Fruit fly (Drosophila melanogaster) whole organism, embryonic: ENCODE data around the gene Slh.

ENCODE experiments used
- Atf-2 ChIP-seq: fragments of 200-800 bp; sonication (Bioruptor generic); optimal IDR thresholded peaks from 2 replicates; lab custom pipeline; 2016; ENCODE audit warnings: missing biosample characterization, missing genetic modification characterization
- Bdp1 ChIP-seq: fragments of 200-800 bp; sonication (Bioruptor generic); optimal IDR thresholded peaks from 3 replicates; lab custom pipeline; 2016; ENCODE audit warnings: missing biosample characterization, missing genetic modification characterization
- CG10147 ChIP-seq: fragments of 200-800 bp; sonication (Bioruptor generic); optimal IDR thresholded peaks from 2 replicates; lab custom pipeline; 2019; ENCODE audit warnings: missing biosample characterization, mild to moderate bottlenecking, missing genetic modification characterization, moderate library complexity
- CG10274 ChIP-seq: fragments of 200-800 bp; sonication (Bioruptor generic); optimal IDR thresholded peaks from 3 replicates; lab custom pipeline; 2017; ENCODE audit warnings: missing biosample characterization, mild to moderate bottlenecking, missing genetic modification characterization
- CG10543 ChIP-seq: fragments of 200-800 bp; sonication (Bioruptor generic); optimal IDR thresholded peaks from 3 replicates; lab custom pipeline; 2017; ENCODE audit warnings: missing biosample characterization, mild to moderate bottlenecking, missing genetic modification characterization, moderate library complexity
- CG10654 ChIP-seq: fragments of 200-800 bp; sonication (Bioruptor generic); optimal IDR thresholded peaks from 2 replicates; lab custom pipeline; 2016; ENCODE audit warnings: missing biosample characterization, missing genetic modification characterization
- CG10959 ChIP-seq: fragments of 200-800 bp; sonication (Bioruptor generic); IDR thresholded peaks from 2 replicates; pipeline ENCODE4 v1.3.6; 2022; ENCODE audit warnings: missing biosample characterization, missing genetic modification characterization
- CG11398 ChIP-seq: fragments of 200-800 bp; sonication (Bioruptor generic); optimal IDR thresholded peaks from 2 replicates; lab custom pipeline; 2016; ENCODE audit warnings: missing biosample characterization, missing genetic modification characterization
- CG11456 ChIP-seq: fragments of 200-800 bp; sonication (Bioruptor generic); IDR thresholded peaks from 3 replicates; pipeline ENCODE4 v1.3.6; 2022; ENCODE audit warnings: missing biosample characterization, missing genetic modification characterization
- CG11696 ChIP-seq: fragments of 200-800 bp; sonication (Bioruptor generic); IDR thresholded peaks from 2 replicates; pipeline ENCODE4 v1.3.6; 2022; ENCODE audit warnings: missing biosample characterization, missing genetic modification characterization
- CG14050 ChIP-seq: fragments of 200-800 bp; sonication (Bioruptor generic); IDR thresholded peaks from 3 replicates; pipeline ENCODE4 v1.3.6; 2022; ENCODE audit warnings: missing biosample characterization, missing genetic modification characterization
- CG15073 ChIP-seq: fragments of 200-800 bp; sonication (Bioruptor generic); optimal IDR thresholded peaks from 2 replicates; lab custom pipeline; 2016; ENCODE audit warnings: missing biosample characterization, missing genetic modification characterization
- CG1602 ChIP-seq: fragments of 200-800 bp; sonication (Bioruptor generic); optimal IDR thresholded peaks from 3 replicates; lab custom pipeline; 2016; ENCODE audit warnings: missing biosample characterization, missing genetic modification characterization
- CG16815 ChIP-seq: fragments of 200-800 bp; sonication (Bioruptor generic); optimal IDR thresholded peaks from 3 replicates; lab custom pipeline; 2017; ENCODE audit warnings: missing biosample characterization, mild to moderate bottlenecking, missing genetic modification characterization
- CG17612 ChIP-seq: fragments of 200-800 bp; sonication (Bioruptor generic); IDR thresholded peaks from 2 replicates; pipeline ENCODE4 v1.3.6; 2022; ENCODE audit warnings: missing biosample characterization, missing genetic modification characterization
- CG2678 ChIP-seq: fragments of 200-800 bp; sonication (Bioruptor generic); optimal IDR thresholded peaks from 3 replicates; lab custom pipeline; 2019; ENCODE audit warnings: missing biosample characterization, mild to moderate bottlenecking, missing genetic modification characterization, moderate library complexity
- CG32532 ChIP-seq: fragments of 200-800 bp; sonication (Bioruptor generic); IDR thresholded peaks from 2 replicates; pipeline ENCODE4 v1.3.6; 2022; ENCODE audit warnings: missing biosample characterization, missing genetic modification characterization
- CG3281 ChIP-seq: fragments of 200-800 bp; sonication (Bioruptor generic); optimal IDR thresholded peaks from 3 replicates; lab custom pipeline; 2017; ENCODE audit warnings: missing biosample characterization, mild to moderate bottlenecking, missing genetic modification characterization
- CG33213 ChIP-seq: fragments of 200-800 bp; sonication (Bioruptor generic); optimal IDR thresholded peaks from 3 replicates; lab custom pipeline; 2016; ENCODE audit warnings: missing biosample characterization, missing genetic modification characterization
- CG3407 ChIP-seq: fragments of 200-800 bp; sonication (Bioruptor generic); optimal IDR thresholded peaks from 2 replicates; lab custom pipeline; 2018; ENCODE audit warnings: missing biosample characterization, mild to moderate bottlenecking, missing genetic modification characterization
- CG34224 ChIP-seq: fragments of 200-800 bp; sonication (Bioruptor generic); IDR thresholded peaks from 3 replicates; pipeline ENCODE4 v1.3.6; 2022; ENCODE audit warnings: missing biosample characterization, missing genetic modification characterization; ENCODE audit not compliant: partially characterized antibody
- CG4328 ChIP-seq: fragments of 200-800 bp; sonication (Bioruptor generic); optimal IDR thresholded peaks from 3 replicates; lab custom pipeline; 2017; ENCODE audit warnings: missing biosample characterization, missing genetic modification reagents, missing genetic modification characterization
- CG4820 ChIP-seq: fragments of 200-800 bp; sonication (Bioruptor generic); optimal IDR thresholded peaks from 3 replicates; lab custom pipeline; 2016; ENCODE audit warnings: missing biosample characterization, missing genetic modification characterization
- CG5180 ChIP-seq: fragments of 200-800 bp; sonication (Bioruptor generic); optimal IDR thresholded peaks from 3 replicates; lab custom pipeline; 2017; ENCODE audit warnings: missing biosample characterization, missing genetic modification characterization, mild to moderate bottlenecking, moderate library complexity, missing genetic modification reagents
- CG7372 ChIP-seq: fragments of 200-800 bp; sonication (Bioruptor generic); IDR thresholded peaks from 2 replicates; pipeline ENCODE4 v1.3.6; 2022; ENCODE audit warnings: missing biosample characterization, missing genetic modification characterization
- CG8281 ChIP-seq: fragments of 200-800 bp; sonication (Bioruptor generic); optimal IDR thresholded peaks from 2 replicates; lab custom pipeline; 2018; ENCODE audit warnings: missing biosample characterization, mild to moderate bottlenecking, missing genetic modification characterization, moderate library complexity
- CG8765 ChIP-seq: fragments of 200-800 bp; sonication (Bioruptor generic); IDR thresholded peaks from 2 replicates; pipeline ENCODE4 v1.3.6; 2022; ENCODE audit warnings: missing biosample characterization, missing genetic modification characterization
- CG9437 ChIP-seq: fragments of 200-800 bp; sonication (Bioruptor generic); optimal IDR thresholded peaks from 2 replicates; lab custom pipeline; 2018; ENCODE audit warnings: missing biosample characterization, mild to moderate bottlenecking, missing genetic modification characterization
- Gug ChIP-seq: fragments of 200-800 bp; sonication (Bioruptor generic); IDR thresholded peaks from 4 replicates; pipeline ENCODE4 v1.3.6; 2022; ENCODE audit warnings: missing biosample characterization, missing genetic modification characterization
- HLH3B ChIP-seq: fragments of 200-800 bp; sonication (Bioruptor generic); IDR thresholded peaks from 2 replicates; pipeline ENCODE4 v1.3.6; 2022; ENCODE audit warnings: missing biosample characterization, missing genetic modification characterization
- NC2β ChIP-seq: fragments of 200-800 bp; sonication (Bioruptor generic); optimal IDR thresholded peaks from 2 replicates; lab custom pipeline; 2016; ENCODE audit warnings: missing biosample characterization, missing genetic modification characterization
- Nf-YB ChIP-seq: fragments of 200-800 bp; sonication (Bioruptor generic); optimal IDR thresholded peaks from 3 replicates; lab custom pipeline; 2019; ENCODE audit warnings: missing biosample characterization, mild to moderate bottlenecking, missing genetic modification characterization, moderate library complexity
- PHDP ChIP-seq: fragments of 200-800 bp; sonication (Bioruptor generic); optimal IDR thresholded peaks from 3 replicates; lab custom pipeline; 2018; ENCODE audit warnings: missing biosample characterization, mild to moderate bottlenecking, missing genetic modification characterization, moderate library complexity
- Sin3A ChIP-seq: fragments of >200 bp; optimal IDR thresholded peaks from 2 replicates; lab custom pipeline; 2018
- Sry-δ ChIP-seq: fragments of 200-800 bp; sonication (Bioruptor generic); optimal IDR thresholded peaks from 2 replicates; lab custom pipeline; 2016; ENCODE audit warnings: missing biosample characterization, missing genetic modification characterization
- chn ChIP-seq: fragments of 200-800 bp; sonication (Bioruptor generic); optimal IDR thresholded peaks from 2 replicates; lab custom pipeline; 2016; ENCODE audit warnings: missing biosample characterization, missing genetic modification characterization
- dati ChIP-seq: fragments of 200-800 bp; sonication (Bioruptor generic); IDR thresholded peaks from 2 replicates; pipeline ENCODE4 v1.3.6; 2022; ENCODE audit warnings: missing biosample characterization, missing genetic modification characterization
- dmrt99B ChIP-seq: fragments of 200-800 bp; sonication (Bioruptor generic); optimal IDR thresholded peaks from 2 replicates; lab custom pipeline; 2018; ENCODE audit warnings: missing biosample characterization, mild to moderate bottlenecking, missing genetic modification characterization, moderate library complexity
- emc ChIP-seq: fragments of 200-800 bp; sonication (Bioruptor generic); optimal IDR thresholded peaks from 2 replicates; lab custom pipeline; 2016; ENCODE audit warnings: missing biosample characterization, missing genetic modification characterization
- ems ChIP-seq: fragments of 200-800 bp; sonication (Bioruptor generic); optimal IDR thresholded peaks from 3 replicates; lab custom pipeline; 2016; ENCODE audit warnings: missing biosample characterization, missing genetic modification characterization
- gce ChIP-seq: fragments of 200-800 bp; sonication (Bioruptor generic); IDR thresholded peaks from 3 replicates; pipeline ENCODE4 v1.3.6; 2022; ENCODE audit warnings: missing biosample characterization, missing genetic modification characterization
- gfzf ChIP-seq: fragments of 200-800 bp; sonication (Bioruptor generic); optimal IDR thresholded peaks from 2 replicates; lab custom pipeline; 2016; ENCODE audit warnings: missing biosample characterization, mild to moderate bottlenecking, missing genetic modification characterization, moderate library complexity
- lab ChIP-seq: fragments of 200-800 bp; sonication (Bioruptor generic); optimal IDR thresholded peaks from 3 replicates; lab custom pipeline; 2017; ENCODE audit warnings: missing biosample characterization, missing genetic modification characterization, mild to moderate bottlenecking, moderate library complexity, missing genetic modification reagents
- maf-S ChIP-seq: fragments of 200-800 bp; sonication (Bioruptor generic); optimal IDR thresholded peaks from 2 replicates; lab custom pipeline; 2016; ENCODE audit warnings: missing biosample characterization, missing genetic modification characterization
- pan ChIP-seq, 4 experiments: fragments of >200 bp in 3 of 4; fragments of 200-800 bp in 1 of 4; sonication (Bioruptor generic) in 1 of 4; optimal IDR thresholded peaks in 3 of 4; IDR thresholded peaks in 1 of 4; 2 replicates each; pipeline versions ENCODE4 v1.3.6 to Lab custom; 2017 to 2022; ENCODE audit warnings: missing biosample characterization in 2 of 4, missing genetic modification characterization in 2 of 4, mixed read lengths in 1 of 4
- salm ChIP-seq: fragments of 200-800 bp; sonication (Bioruptor generic); optimal IDR thresholded peaks from 2 replicates; lab custom pipeline; 2018; ENCODE audit warnings: missing biosample characterization, mild to moderate bottlenecking, missing genetic modification characterization
- stc ChIP-seq: fragments of 200-800 bp; sonication (Bioruptor generic); IDR thresholded peaks from 2 replicates; pipeline ENCODE4 v1.3.6; 2022; ENCODE audit warnings: missing biosample characterization, missing genetic modification characterization
- sug ChIP-seq: fragments of 200-800 bp; optimal IDR thresholded peaks from 2 replicates; lab custom pipeline; 2019; ENCODE audit warnings: missing biosample characterization, mild to moderate bottlenecking, missing genetic modification characterization, moderate library complexity
- tll ChIP-seq, 2 experiments: fragments of 200-800 bp in 1 of 2; fragments of >200 bp in 1 of 2; sonication (Bioruptor generic) in 1 of 2; optimal IDR thresholded peaks; 2 replicates each; lab custom pipeline; 2017 to 2019; ENCODE audit warnings: missing biosample characterization in 2 of 2, missing genetic modification characterization in 2 of 2, mild to moderate bottlenecking in 1 of 2, moderate library complexity in 1 of 2
- vnd ChIP-seq: fragments of 200-800 bp; sonication (Bioruptor generic); IDR thresholded peaks from 3 replicates; pipeline ENCODE4 v1.3.6; 2022; ENCODE audit warnings: missing biosample characterization, missing genetic modification characterization; ENCODE audit not compliant: partially characterized antibody
- wdn ChIP-seq: fragments of 200-800 bp; sonication (Bioruptor generic); IDR thresholded peaks from 2 replicates; pipeline ENCODE4 v1.3.6; 2022; ENCODE audit warnings: missing biosample characterization, missing genetic modification characterization

The Slh gene

DNA sequence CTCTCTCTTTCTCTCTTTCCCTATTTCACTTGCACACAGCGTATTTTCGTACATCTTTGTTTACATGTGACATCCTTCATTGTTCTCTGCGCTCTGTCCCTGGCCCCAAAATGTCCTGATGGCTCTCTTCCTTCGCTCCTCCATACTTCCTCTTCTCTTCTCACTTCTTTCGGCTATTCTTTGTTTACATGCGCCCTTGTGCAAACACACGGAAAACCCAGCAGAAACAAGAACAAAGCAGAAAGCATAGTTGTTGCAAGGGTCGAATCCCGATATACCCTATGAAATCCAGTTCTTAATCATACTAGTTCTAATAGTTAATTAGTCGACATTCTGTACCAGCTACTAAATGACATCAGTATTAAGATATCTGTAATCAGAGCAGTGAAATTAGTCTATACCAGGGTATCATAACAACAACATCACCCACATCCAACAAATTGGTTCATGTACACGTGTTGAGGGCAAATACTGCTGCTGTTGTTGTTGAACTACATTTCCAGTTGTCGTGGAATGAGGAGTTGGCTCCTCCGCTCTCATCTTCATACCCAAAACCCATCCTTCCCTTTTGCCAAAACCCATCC, 2.1 kb upstream of the Slh start (continued):
- TF ChIP-seq CG10147 (GFP tag; lab: Kevin White, UChicago), result peak; percentile 34
- peak; percentile 31 for TF ChIP-seq CG3407 (GFP tag; lab: Kevin White, UChicago)
- TF ChIP-seq CG32532 (GFP tag; lab: Robert Waterston, UW), result no peak
- TF ChIP-seq salm, result no peak
- TF ChIP-seq PHDP (tag; lab: Kevin White, UChicago), result no peak
- peak; percentile 39 for TF ChIP-seq Atf-2
- TF ChIP-seq HLH3B (GFP tag; lab: Robert Waterston, UW), result no peak
- no peak for TF ChIP-seq CG4820 (GFP tag; lab: Kevin White, UChicago)
- TF ChIP-seq CG3281 (GFP tag; lab: Kevin White, UChicago), result peak; percentile 30
- no peak for TF ChIP-seq vnd (GFP tag; lab: Robert Waterston, UW)
- no peak for TF ChIP-seq CG5180 (GFP tag; lab: Kevin White, UChicago)
- no peak for TF ChIP-seq gce (GFP tag; lab: Robert Waterston, UW)
- no peak for TF ChIP-seq dati
- peak; percentile 42 for TF ChIP-seq CG11398 (GFP tag; lab: Kevin White, UChicago)
- TF ChIP-seq CG7372 (GFP tag; lab: Robert Waterston, UW), result no peak
- TF ChIP-seq CG10274 (GFP tag; lab: Kevin White, UChicago), result no peak
- peak; percentile 35 for TF ChIP-seq CG10654
- no peak for TF ChIP-seq CG4328
- TF ChIP-seq sug (tag; lab: Kevin White, UChicago), result no peak
- TF ChIP-seq chn, result no peak
- TF ChIP-seq CG14050 (GFP tag; lab: Robert Waterston, UW), result no peak
- TF ChIP-seq CG10543 (GFP tag; lab: Kevin White, UChicago), result no peak
- peak; percentile 13 for TF ChIP-seq Bdp1 (GFP tag; lab: Kevin White, UChicago)
- no peak for TF ChIP-seq CG11696
- TF ChIP-seq pan (optimal IDR thresholded peaks at IDR 0.05; lab: Kevin White, UChicago), result peak in 1 of 2 experiments; percentile 21
- no peak for TF ChIP-seq pan (GFP tag; optimal IDR thresholded peaks at IDR 0.05 in 1 of 2, IDR thresholded peaks at IDR 0.05 in 1 of 2)
- TF ChIP-seq CG34224 (GFP tag; lab: Robert Waterston, UW), result no peak
- TF ChIP-seq Sry-δ (GFP tag; lab: Kevin White, UChicago), result no peak
- TF ChIP-seq CG33213 (GFP tag; lab: Kevin White, UChicago), result no peak
- TF ChIP-seq CG8765 (GFP tag; lab: Robert Waterston, UW), result no peak
- no peak for TF ChIP-seq tll (GFP tag; optimal IDR thresholded peaks at IDR 0.05; lab: Kevin White, UChicago)
- TF ChIP-seq stc (GFP tag; lab: Robert Waterston, UW), result no peak
- TF ChIP-seq ems (GFP tag; lab: Kevin White, UChicago), result no peak
- peak; percentile 13 for TF ChIP-seq CG1602 (GFP tag; lab: Kevin White, UChicago)
- 0 out of 2 replicates have a peak, but pooled peaks have one; percentile 28 for TF ChIP-seq CG10959 (GFP tag; lab: Robert Waterston, UW)
- TF ChIP-seq gfzf (GFP tag; lab: Kevin White, UChicago), result no peak
- TF ChIP-seq wdn (GFP tag; lab: Robert Waterston, UW), result no peak
- TF ChIP-seq CG16815 (GFP tag; lab: Kevin White, UChicago), result no peak
- TF ChIP-seq lab, result peak; percentile 59
- TF ChIP-seq maf-S (GFP tag; lab: Kevin White, UChicago), result no peak
- TF ChIP-seq Nf-YB (GFP tag; lab: Kevin White, UChicago), result no peak
- peak; percentile 3 for TF ChIP-seq NC2β (GFP tag; lab: Kevin White, UChicago)
- TF ChIP-seq dmrt99B (tag; lab: Kevin White, UChicago), result no peak
- TF ChIP-seq Gug (GFP tag; lab: Robert Waterston, UW), result no peak
- no peak for TF ChIP-seq CG9437
- no peak for TF ChIP-seq CG17612 (GFP tag; lab: Robert Waterston, UW)
- TF ChIP-seq Sin3A (lab: Kevin White, UChicago), result no peak
- TF ChIP-seq CG15073 (GFP tag; lab: Kevin White, UChicago), result no peak
- TF ChIP-seq emc (GFP tag; lab: Kevin White, UChicago), result no peak
- TF ChIP-seq CG8281, result no peak
- TF ChIP-seq CG11456 (GFP tag; lab: Robert Waterston, UW), result no peak
- peak; percentile 45 for TF ChIP-seq CG2678
